Worm (Caenorhabditis elegans): Measurements from ENCODE around the gene lgc-4.

- TF ChIP-seq mdl-1 (tag; optimal IDR thresholded peaks at IDR 0.05) (peak in 1 of 2 experiments; percentile 10), nhr-12 (tag; optimal IDR thresholded peaks at IDR 0.05) (no peak), blmp-1 (tag; optimal IDR thresholded peaks at IDR 0.05) (peak; percentile 71), fos-1 (tag; optimal IDR thresholded peaks at IDR 0.05) (no peak)
These were observed 6.2 kb upstream of the lgc-4 start for ce11 chrX:9248083-9248805.

Measured in whole organism, L1 larva.